Fruit fly (Drosophila melanogaster) whole organism, embryonic: ENCODE data around the gene CG34283.

Experiments
- Abd-B ChIP-seq: fragments of 200-800 bp; sonication (Bioruptor generic); optimal IDR thresholded peaks from 2 replicates; lab custom pipeline; 2018; ENCODE audit warnings: missing biosample characterization, mild to moderate bottlenecking, missing genetic modification characterization, moderate library complexity
- CG10274 ChIP-seq: fragments of 200-800 bp; sonication (Bioruptor generic); optimal IDR thresholded peaks from 3 replicates; lab custom pipeline; 2017; ENCODE audit warnings: missing biosample characterization, mild to moderate bottlenecking, missing genetic modification characterization
- CG12299 ChIP-seq: fragments of 200-800 bp; sonication (Bioruptor generic); optimal IDR thresholded peaks from 2 replicates; lab custom pipeline; 2018; ENCODE audit warnings: missing biosample characterization, mild to moderate bottlenecking, missing genetic modification characterization
- CG14014 ChIP-seq: fragments of 200-800 bp; sonication (Bioruptor generic); IDR thresholded peaks from 2 replicates; pipeline ENCODE4 v1.3.6; 2022; ENCODE audit warnings: missing biosample characterization, missing genetic modification characterization
- CG30431 ChIP-seq: fragments of 200-800 bp; sonication (Bioruptor generic); optimal IDR thresholded peaks from 2 replicates; lab custom pipeline; 2017; ENCODE audit warnings: missing biosample characterization, missing genetic modification characterization
- CG3065 ChIP-seq: fragments of 200-800 bp; sonication (Bioruptor generic); optimal IDR thresholded peaks from 2 replicates; lab custom pipeline; 2016; ENCODE audit warnings: missing biosample characterization, missing genetic modification characterization
- CG31224 ChIP-seq: fragments of 200-800 bp; sonication (Bioruptor generic); IDR thresholded peaks from 2 replicates; pipeline ENCODE4 v1.3.6; 2022; ENCODE audit warnings: missing biosample characterization, missing genetic modification characterization
- CG6765 ChIP-seq: fragments of 200-800 bp; sonication (Bioruptor generic); optimal IDR thresholded peaks from 3 replicates; lab custom pipeline; 2017; ENCODE audit warnings: missing biosample characterization, mild to moderate bottlenecking, missing genetic modification characterization
- CG6791 ChIP-seq: fragments of 200-800 bp; sonication (Bioruptor generic); IDR thresholded peaks from 3 replicates; pipeline ENCODE4 v1.3.6; 2022; ENCODE audit warnings: missing biosample characterization, missing genetic modification characterization; ENCODE audit not compliant: partially characterized antibody
- CG7271 ChIP-seq: fragments of 200-800 bp; sonication (Bioruptor generic); optimal IDR thresholded peaks from 2 replicates; lab custom pipeline; 2018; ENCODE audit warnings: missing biosample characterization, mild to moderate bottlenecking, missing genetic modification characterization, moderate library complexity
- CG7372 ChIP-seq: fragments of 200-800 bp; sonication (Bioruptor generic); IDR thresholded peaks from 2 replicates; pipeline ENCODE4 v1.3.6; 2022; ENCODE audit warnings: missing biosample characterization, missing genetic modification characterization
- CG7745 ChIP-seq: fragments of 200-800 bp; sonication (Bioruptor generic); optimal IDR thresholded peaks from 2 replicates; lab custom pipeline; 2018; ENCODE audit warnings: missing biosample characterization, mild to moderate bottlenecking, missing genetic modification characterization, moderate library complexity
- CG8478 ChIP-seq: fragments of >200 bp; optimal IDR thresholded peaks from 2 replicates; lab custom pipeline; 2018
- CG9437 ChIP-seq: fragments of 200-800 bp; sonication (Bioruptor generic); optimal IDR thresholded peaks from 2 replicates; lab custom pipeline; 2018; ENCODE audit warnings: missing biosample characterization, mild to moderate bottlenecking, missing genetic modification characterization
- Dp ChIP-seq: fragments of 200-800 bp; sonication (Bioruptor generic); optimal IDR thresholded peaks from 2 replicates; lab custom pipeline; 2018; ENCODE audit warnings: missing biosample characterization, mild to moderate bottlenecking, missing genetic modification characterization, moderate library complexity
- E2f2 ChIP-seq: fragments of 200-800 bp; sonication (Bioruptor generic); IDR thresholded peaks from 2 replicates; pipeline ENCODE4 v1.3.6; 2022; ENCODE audit warnings: missing biosample characterization, missing genetic modification characterization
- HLH3B ChIP-seq: fragments of 200-800 bp; sonication (Bioruptor generic); IDR thresholded peaks from 2 replicates; pipeline ENCODE4 v1.3.6; 2022; ENCODE audit warnings: missing biosample characterization, missing genetic modification characterization
- Lim3 ChIP-seq: fragments of 200-800 bp; sonication (Bioruptor generic); IDR thresholded peaks from 2 replicates; pipeline ENCODE4 v1.3.6; 2022; ENCODE audit warnings: missing biosample characterization, missing genetic modification characterization
- MBD-R2 ChIP-seq: fragments of 200-800 bp; sonication (Bioruptor generic); IDR thresholded peaks from 2 replicates; pipeline ENCODE4 v1.3.6; 2022; ENCODE audit warnings: missing biosample characterization, missing genetic modification characterization
- Med ChIP-seq: fragments of 200-800 bp; sonication (Bioruptor generic); peaks from one replicate; lab custom pipeline; 2016; ENCODE audit warnings: missing biosample characterization, missing genetic modification characterization, mild to moderate bottlenecking, inconsistent platforms, moderate library complexity
- NFAT ChIP-seq: fragments of 200-800 bp; sonication (Bioruptor generic); IDR thresholded peaks from 2 replicates; pipeline ENCODE4 v1.3.6; 2022; ENCODE audit warnings: missing biosample characterization, missing genetic modification characterization
- Nf-YA ChIP-seq: fragments of 200-800 bp; sonication (Bioruptor generic); IDR thresholded peaks from 2 replicates; pipeline ENCODE4 v1.3.6; 2022; ENCODE audit warnings: missing biosample characterization, missing genetic modification characterization
- Stat92E ChIP-seq, 3 experiments: fragments of >200 bp in 2 of 3; fragments of 200-800 bp in 1 of 3; sonication (Bioruptor generic) in 1 of 3; optimal IDR thresholded peaks; 2 replicates each; lab custom pipeline; 2017 to 2019; ENCODE audit warnings: missing biosample characterization in 3 of 3, missing genetic modification characterization in 3 of 3, mild to moderate bottlenecking in 1 of 3, moderate library complexity in 1 of 3
- ap ChIP-seq: fragments of 200-800 bp; sonication (Bioruptor generic); IDR thresholded peaks from 2 replicates; pipeline ENCODE4 v1.3.6; 2022; ENCODE audit warnings: missing biosample characterization, missing genetic modification characterization
- chinmo ChIP-seq: fragments of 200-800 bp; sonication (Bioruptor generic); IDR thresholded peaks from 4 replicates; pipeline ENCODE4 v1.3.6; 2022; ENCODE audit warnings: missing biosample characterization, missing genetic modification characterization; ENCODE audit not compliant: partially characterized antibody
- da ChIP-seq: fragments of 200-800 bp; sonication (Bioruptor generic); optimal IDR thresholded peaks from 2 replicates; lab custom pipeline; 2016; ENCODE audit warnings: missing biosample characterization, missing genetic modification characterization
- danr ChIP-seq: fragments of 200-800 bp; sonication (Bioruptor generic); IDR thresholded peaks from 2 replicates; pipeline ENCODE4 v1.3.6; 2022; ENCODE audit warnings: missing biosample characterization, missing genetic modification characterization
- ewg ChIP-seq: fragments of 200-800 bp; sonication (Bioruptor generic); optimal IDR thresholded peaks from 3 replicates; lab custom pipeline; 2017; ENCODE audit warnings: mild to moderate bottlenecking, missing biosample characterization, missing genetic modification reagents, missing genetic modification characterization
- exex ChIP-seq: fragments of 200-800 bp; sonication (Bioruptor generic); optimal IDR thresholded peaks from 4 replicates; lab custom pipeline; 2018; ENCODE audit warnings: missing biosample characterization, mild to moderate bottlenecking, missing genetic modification characterization, moderate library complexity
- fru ChIP-seq: fragments of >200 bp; optimal IDR thresholded peaks from 2 replicates; lab custom pipeline; 2017
- gro ChIP-seq: fragments of 200-800 bp; sonication (Bioruptor generic); optimal IDR thresholded peaks from 2 replicates; lab custom pipeline; 2016; ENCODE audit warnings: missing biosample characterization, missing genetic modification characterization
- lmd ChIP-seq: fragments of 200-800 bp; sonication (Bioruptor generic); IDR thresholded peaks from 2 replicates; pipeline ENCODE4 v1.3.6; 2022; ENCODE audit warnings: missing biosample characterization, missing genetic modification characterization
- onecut ChIP-seq: fragments of 200-800 bp; sonication (Bioruptor generic); IDR thresholded peaks from 2 replicates; pipeline ENCODE4 v1.3.6; 2022; ENCODE audit warnings: missing biosample characterization, missing genetic modification characterization
- rib ChIP-seq: fragments of 200-800 bp; sonication (Bioruptor generic); IDR thresholded peaks from 2 replicates; pipeline ENCODE4 v1.3.6; 2022; ENCODE audit warnings: missing biosample characterization, missing genetic modification characterization
- schlank ChIP-seq: fragments of 200-800 bp; sonication (Bioruptor generic); optimal IDR thresholded peaks from 2 replicates; lab custom pipeline; 2018; ENCODE audit warnings: missing biosample characterization, mild to moderate bottlenecking, missing genetic modification characterization
- sisA ChIP-seq: fragments of 200-800 bp; sonication (Bioruptor generic); IDR thresholded peaks from 2 replicates; pipeline ENCODE4 v1.3.6; 2022; ENCODE audit warnings: missing biosample characterization, missing genetic modification characterization
- sob ChIP-seq: fragments of 200-800 bp; sonication (Bioruptor generic); IDR thresholded peaks from 2 replicates; pipeline ENCODE4 v1.3.6; 2022; ENCODE audit warnings: missing biosample characterization, missing genetic modification characterization
- tx ChIP-seq: fragments of 200-800 bp; sonication (Bioruptor generic); optimal IDR thresholded peaks from 2 replicates; lab custom pipeline; 2016; ENCODE audit warnings: missing biosample characterization, missing genetic modification characterization

The CG34283 gene

DNA sequence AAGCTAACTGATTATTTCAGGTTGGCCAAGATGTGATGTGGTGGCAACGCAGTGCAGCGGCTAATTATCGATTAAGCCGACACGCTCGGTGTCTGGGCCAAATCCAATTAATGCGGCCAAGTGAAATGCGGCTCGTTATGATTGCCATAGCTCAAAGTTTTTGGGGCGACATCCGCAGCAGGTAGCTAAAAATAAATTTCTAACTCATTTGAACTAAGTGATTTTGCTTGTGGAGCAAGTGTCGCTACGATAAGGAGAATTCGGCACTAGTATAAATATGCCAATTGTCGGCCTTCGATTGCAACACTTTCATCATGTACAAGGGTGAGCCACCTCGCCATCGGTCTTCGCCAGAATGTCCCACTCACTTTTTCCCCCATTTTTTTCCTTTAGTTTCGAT lies 27.4 kb downstream of the CG34283 start, which contains the start of gene CG34282:
Gene CG34282, plus strand, starts transcription at position 301 of the 400 bp plus-strand sequence.
- TF ChIP-seq onecut (GFP tag; lab: Robert Waterston, UW) (no peak), CG30431 (GFP tag; lab: Kevin White, UChicago) (no peak), tx (GFP tag; lab: Kevin White, UChicago) (no peak), fru (lab: Kevin White, UChicago) (no peak), schlank (tag; lab: Kevin White, UChicago) (no peak), CG31224 (no peak), sisA (GFP tag; lab: Robert Waterston, UW) (no peak), da (GFP tag; lab: Kevin White, UChicago) (no peak), CG9437 (GFP tag; lab: Kevin White, UChicago) (no peak), CG7271 (tag; lab: Kevin White, UChicago) (no peak)

DNA sequence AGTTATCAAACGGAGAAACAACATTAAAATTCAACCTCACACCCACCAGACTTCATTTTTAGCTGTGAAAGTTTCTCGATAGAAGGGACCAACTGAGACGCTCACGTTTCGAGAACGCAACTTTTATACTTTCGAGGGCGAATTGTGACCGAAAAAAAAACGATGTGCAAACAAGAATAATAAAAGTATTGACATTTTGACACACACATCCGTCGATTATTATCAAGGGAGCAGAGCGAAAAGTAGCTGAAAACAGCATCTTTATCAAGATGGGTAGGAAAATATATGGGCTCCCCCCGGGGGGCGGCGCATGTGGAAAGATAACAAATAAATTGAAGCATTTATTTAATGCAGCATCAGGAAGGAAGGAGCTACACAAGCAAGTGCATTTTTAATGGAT lies 28.8 kb downstream of the CG34283 start, which contains the start of gene CG14300:
Gene CG14300, minus strand, starts transcription at position 101 of the 400 bp plus-strand sequence.
- TF ChIP-seq danr (GFP tag; lab: Robert Waterston, UW) (no peak), Lim3 (GFP tag; lab: Robert Waterston, UW) (no peak), CG10274 (GFP tag; lab: Kevin White, UChicago) (no peak), gro (GFP tag; lab: Kevin White, UChicago) (no peak)
- TF ChIP-seq, all 482 proteins: peak for 0

DNA sequence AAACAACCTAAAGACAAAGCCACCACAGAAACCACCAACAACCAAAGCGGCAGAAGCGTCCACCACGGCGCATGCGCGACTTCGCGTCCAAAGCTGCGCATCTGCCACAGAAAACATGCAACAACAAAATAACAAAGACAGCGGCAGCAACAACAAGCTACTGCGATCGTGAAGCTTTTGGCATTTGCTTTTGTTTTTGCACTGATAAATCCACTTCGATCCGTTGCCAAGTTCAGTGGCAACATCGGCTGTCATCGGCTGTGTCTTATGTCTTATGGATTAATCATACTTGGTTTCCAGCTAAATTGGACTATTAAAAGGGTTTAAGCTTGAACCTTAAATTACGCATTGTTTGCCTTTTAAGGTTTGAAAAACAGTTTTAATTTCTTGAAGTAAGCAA lies 29.8 kb downstream of the CG34283 start, which contains the start of gene Muc91C:
Gene Muc91C, minus strand, starts transcription at position 101 of the 400 bp plus-strand sequence.
- TF ChIP-seq exex (tag; lab: Kevin White, UChicago), result no peak
- no peak for TF ChIP-seq lmd (GFP tag; lab: Robert Waterston, UW)

DNA sequence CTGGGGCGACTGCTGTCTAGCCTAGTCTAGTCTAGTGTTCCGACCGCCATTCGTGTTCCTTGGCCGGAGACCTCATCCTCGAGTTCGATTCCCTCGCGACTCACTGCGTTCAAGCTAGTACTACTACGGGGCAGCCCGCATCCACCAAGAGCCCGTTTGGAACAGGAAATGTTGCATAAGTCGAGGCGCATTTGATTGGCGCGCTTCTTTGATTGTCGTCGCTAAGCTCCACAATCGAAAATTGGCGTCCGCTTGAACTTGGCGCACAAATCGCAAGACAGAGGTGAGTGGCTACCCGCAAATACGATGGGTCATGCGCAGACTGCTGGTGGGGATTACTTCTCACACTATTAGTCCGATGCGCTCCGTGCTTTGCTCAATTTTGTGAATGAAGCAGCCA lies 41.3 kb downstream of the CG34283 start:
- TF ChIP-seq Med (GFP tag; lab: Kevin White, UChicago) (peak; percentile 73), CG14014 (GFP tag; lab: Robert Waterston, UW) (no peak), CG12299 (tag; lab: Kevin White, UChicago) (no peak), ap (GFP tag; lab: Robert Waterston, UW) (no peak), sob (GFP tag; lab: Robert Waterston, UW) (no peak), Abd-B (GFP tag; lab: Kevin White, UChicago) (no peak), CG7372 (GFP tag; lab: Robert Waterston, UW) (no peak), CG6765 (GFP tag; lab: Kevin White, UChicago) (no peak), HLH3B (GFP tag; lab: Robert Waterston, UW) (no peak), CG8478 (lab: Kevin White, UChicago) (peak; percentile 12), CG6791 (GFP tag; lab: Robert Waterston, UW) (no peak), CG31224 (0 out of 2 replicates have a peak, but pooled peaks have one; percentile 14), chinmo (GFP tag; lab: Robert Waterston, UW) (0 out of 4 replicates have a peak, but pooled peaks have one; percentile 38), rib (GFP tag; lab: Robert Waterston, UW) (no peak), Dp (GFP tag; lab: Kevin White, UChicago) (peak; percentile 2), NFAT (no peak), E2f2 (peak; percentile 51), ewg (GFP tag; lab: Kevin White, UChicago) (peak; percentile 26), MBD-R2 (GFP tag; lab: Robert Waterston, UW) (no peak), CG7745 (tag; lab: Kevin White, UChicago) (no peak), Stat92E (GFP tag; optimal IDR thresholded peaks at IDR 0.05; lab: Kevin White, UChicago) (no peak), Nf-YA (no peak), CG3065 (GFP tag; lab: Kevin White, UChicago) (no peak)
- TF ChIP-seq, all 482 proteins: peak for 7
